Worm (Caenorhabditis elegans): ENCODE data around the gene F45E12.5.
A peak's percentile ranks its signal among the peaks of the same experiment; 100 is the strongest.

F45E12.5 gene

ce11 chrII:7323925-7324324 is 14.0 kb upstream of the F45E12.5 start, which contains the start of gene F21D12.3:
TSS of gene F21D12.3 (minus strand) at chrII:7324025.
- TF ChIP-seq ama-1 (optimal IDR thresholded peaks at IDR 0.05) (no peak), efl-1 (optimal IDR thresholded peaks at IDR 0.05) (no peak), efl-1 (GFP tag; optimal IDR thresholded peaks at IDR 0.05 in 1 of 2) (peak in 1 of 2 experiments; percentile 31), hpl-2 (GFP tag; optimal IDR thresholded peaks at IDR 0.05) (no peak), rnt-1 (tag; optimal IDR thresholded peaks at IDR 0.05) (peak; percentile 16)

- TF ChIP-seq pax-3 (tag; optimal IDR thresholded peaks at IDR 0.05): no peak
- no peak for TF ChIP-seq egl-13 (tag; optimal IDR thresholded peaks at IDR 0.05)
- peak; percentile 92 for TF ChIP-seq lin-14 (GFP tag; optimal IDR thresholded peaks at IDR 0.05)
- TF ChIP-seq tlp-1 (tag; optimal IDR thresholded peaks at IDR 0.05): no peak
- TF ChIP-seq lir-3 (tag; optimal IDR thresholded peaks at IDR 0.05; ENCODE audit: poor library complexity): peak; percentile 58
- TF ChIP-seq dsc-1 (tag; optimal IDR thresholded peaks at IDR 0.05): no peak
- no peak for TF ChIP-seq C04F5.9 (tag; optimal IDR thresholded peaks at IDR 0.05)
- no peak for TF ChIP-seq grh-1 (GFP tag; IDR thresholded peaks at IDR 0.05)
- no peak for TF ChIP-seq elt-3 (tag; optimal IDR thresholded peaks at IDR 0.05)
- peak; percentile 68 for TF ChIP-seq ztf-4 (tag; optimal IDR thresholded peaks at IDR 0.05)
- TF ChIP-seq ces-1 (GFP tag; optimal IDR thresholded peaks at IDR 0.05): no peak
- TF ChIP-seq irx-1 (tag; optimal IDR thresholded peaks at IDR 0.05): peak; percentile 50
- TF ChIP-seq nhr-85 (tag): peak; percentile 14
- no peak for TF ChIP-seq sox-4 (tag; optimal IDR thresholded peaks at IDR 0.05)
- TF ChIP-seq nhr-77 (tag; optimal IDR thresholded peaks at IDR 0.05): no peak
- TF ChIP-seq ama-1 (optimal IDR thresholded peaks at IDR 0.05): no peak
- TF ChIP-seq blmp-1 (tag; optimal IDR thresholded peaks at IDR 0.05): no peak
- no peak for TF ChIP-seq nhr-28 (tag; optimal IDR thresholded peaks at IDR 0.05)
- no peak for TF ChIP-seq nhr-84 (tag; optimal IDR thresholded peaks at IDR 0.05)
- TF ChIP-seq snu-23 (GFP tag; optimal IDR thresholded peaks at IDR 0.05): peak; percentile 72
- no peak for TF ChIP-seq snpc-4 (tag; optimal IDR thresholded peaks at IDR 0.05)
- TF ChIP-seq swsn-7 (tag; optimal IDR thresholded peaks at IDR 0.05): peak; percentile 36
- TF ChIP-seq pag-3 (tag; optimal IDR thresholded peaks at IDR 0.05; ENCODE audit: borderline replicate concordance, insufficient read depth): no peak
- TF ChIP-seq hlh-4 (tag; optimal IDR thresholded peaks at IDR 0.05): no peak
- TF ChIP-seq Y116A8C.19 (tag; optimal IDR thresholded peaks at IDR 0.05; ENCODE audit: borderline replicate concordance): no peak
- TF ChIP-seq ceh-90 (tag; optimal IDR thresholded peaks at IDR 0.05): no peak
- no peak for TF ChIP-seq ztf-11 (tag; optimal IDR thresholded peaks at IDR 0.05)
- no peak for TF ChIP-seq egl-27 (tag; optimal IDR thresholded peaks at IDR 0.05)
- peak; percentile 62 for TF ChIP-seq nhr-11 (tag; optimal IDR thresholded peaks at IDR 0.05)
- TF ChIP-seq efl-1 (optimal IDR thresholded peaks at IDR 0.05): peak; percentile 16 to 41
- TF ChIP-seq efl-1 (GFP tag; optimal IDR thresholded peaks at IDR 0.05 in 1 of 2): peak; percentile 0 to 2
- peak; percentile 81 for TF ChIP-seq nhr-19 (GFP tag; conservative IDR thresholded peaks at IDR 0.05)
- TF ChIP-seq lin-39 (tag; optimal IDR thresholded peaks at IDR 0.05): peak; percentile 82
- TF ChIP-seq nhr-71 (tag; optimal IDR thresholded peaks at IDR 0.05): peak; percentile 93
- no peak for TF ChIP-seq ceh-82 (tag; optimal IDR thresholded peaks at IDR 0.05)
- no peak for TF ChIP-seq C34B4.2 (tag; optimal IDR thresholded peaks at IDR 0.05)
- peak; percentile 65 for TF ChIP-seq nhr-20 (tag; optimal IDR thresholded peaks at IDR 0.05)
- TF ChIP-seq vab-15 (tag; optimal IDR thresholded peaks at IDR 0.05): peak; percentile 79
- TF ChIP-seq pqm-1 (tag; optimal IDR thresholded peaks at IDR 0.05): no peak
- peak; percentile 28 for TF ChIP-seq mep-1 (tag; optimal IDR thresholded peaks at IDR 0.05)
- TF ChIP-seq lsy-2 (tag; optimal IDR thresholded peaks at IDR 0.05): peak; percentile 47 to 71
- TF ChIP-seq fkh-4 (tag; optimal IDR thresholded peaks at IDR 0.05; ENCODE audit: borderline replicate concordance): no peak
- TF ChIP-seq nhr-12 (tag; optimal IDR thresholded peaks at IDR 0.05): no peak
- TF ChIP-seq mdl-1 (tag; optimal IDR thresholded peaks at IDR 0.05): peak in 1 of 2 experiments; percentile 58
- no peak for TF ChIP-seq aly-2 (tag; optimal IDR thresholded peaks at IDR 0.05)
- TF ChIP-seq rnt-1 (tag; optimal IDR thresholded peaks at IDR 0.05): peak; percentile 90
- no peak for TF ChIP-seq ceh-63 (GFP tag; optimal IDR thresholded peaks at IDR 0.05)
- TF ChIP-seq zag-1 (tag; optimal IDR thresholded peaks at IDR 0.05): no peak
- TF ChIP-seq unc-98 (GFP tag; IDR thresholded peaks at IDR 0.05): no peak
- TF ChIP-seq alr-1 (tag; optimal IDR thresholded peaks at IDR 0.05; ENCODE audit: borderline replicate concordance): no peak
Measured at ce11 chrII:7323317-7323716, 13.4 kb upstream of the F45E12.5 start.
